Worm (Caenorhabditis elegans) whole organism, L4/young adult: ENCODE data around the gene srt-24.
"Not testable (repeated sequence)": the region's sequence is repeated elsewhere in the genome, so short reads cannot be mapped to it uniquely, and the experiment has no call there.

Source experiments
- W03F9.2 ChIP-seq: fragments of 150-350 bp; optimal IDR thresholded peaks from 2 replicates; lab custom pipeline; 2014; ENCODE audit warnings: missing biosample characterization, missing genetic modification characterization
- dao-5 ChIP-seq: sonication (generic microtip); optimal IDR thresholded peaks from 2 replicates; lab custom pipeline; 2016; ENCODE audit warnings: missing genotype, missing genetic modification characterization, moderate library complexity, missing compliant biosample characterization
- him-1 ChIP-seq: sonication (generic microtip); optimal IDR thresholded peaks from 2 replicates; lab custom pipeline; 2016; ENCODE audit warnings: missing genotype, missing genetic modification reagents, missing genetic modification characterization, missing compliant biosample characterization

srt-24 gene

DNA sequence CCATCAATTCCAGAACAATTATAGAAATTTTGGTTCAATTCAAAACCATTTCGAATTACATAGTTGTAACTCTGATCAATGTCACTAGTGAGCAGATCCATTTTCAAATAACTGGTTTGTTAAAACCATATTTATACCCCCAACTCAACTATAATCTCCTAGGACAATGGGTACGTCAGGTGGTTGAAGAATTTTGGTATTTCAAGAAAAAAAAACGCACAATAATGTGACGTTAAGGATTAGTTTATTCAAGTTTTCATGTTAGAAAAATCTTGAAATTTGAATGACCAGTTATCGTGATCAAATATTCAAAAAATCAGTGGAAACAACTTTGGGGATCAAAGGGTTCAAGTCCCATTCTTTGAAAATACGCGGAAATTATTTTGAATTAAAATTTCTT lies at the start of gene srt-24:
TSS of gene srt-24 (minus strand) at position 101 of the 400 bp plus-strand sequence.
- no peak for TF ChIP-seq W03F9.2
- TF ChIP-seq him-1 (tag; lab: Kevin White, UChicago) = no peak
- no peak for TF ChIP-seq dao-5 (tag; lab: Kevin White, UChicago)

DNA sequence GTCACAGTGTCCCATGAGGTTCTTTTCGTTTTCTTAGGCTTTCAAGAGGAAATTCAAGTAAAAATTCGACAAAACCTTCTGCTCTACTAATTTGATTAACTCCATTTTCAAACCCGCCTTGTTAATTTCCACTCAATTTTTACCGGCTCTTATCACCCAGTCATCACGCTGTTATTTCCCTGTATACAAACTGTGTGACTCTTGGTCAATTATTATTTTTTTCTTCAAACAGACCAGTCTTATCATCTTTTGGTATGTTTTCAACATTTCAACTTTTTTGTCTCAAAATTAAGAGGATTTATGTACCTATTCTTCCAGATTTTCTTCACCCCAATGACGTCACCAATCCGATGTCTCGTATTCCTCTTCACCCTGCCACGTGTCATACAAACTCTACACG lies 47.6 kb upstream of the srt-24 start, which contains the start of gene ugt-52:
TSS of gene ugt-52 (plus strand) at position 301 of the 400 bp plus-strand sequence.
- TF ChIP-seq him-1 (tag; lab: Kevin White, UChicago) (no peak), dao-5 (tag; lab: Kevin White, UChicago) (no peak), W03F9.2 (no peak)

DNA sequence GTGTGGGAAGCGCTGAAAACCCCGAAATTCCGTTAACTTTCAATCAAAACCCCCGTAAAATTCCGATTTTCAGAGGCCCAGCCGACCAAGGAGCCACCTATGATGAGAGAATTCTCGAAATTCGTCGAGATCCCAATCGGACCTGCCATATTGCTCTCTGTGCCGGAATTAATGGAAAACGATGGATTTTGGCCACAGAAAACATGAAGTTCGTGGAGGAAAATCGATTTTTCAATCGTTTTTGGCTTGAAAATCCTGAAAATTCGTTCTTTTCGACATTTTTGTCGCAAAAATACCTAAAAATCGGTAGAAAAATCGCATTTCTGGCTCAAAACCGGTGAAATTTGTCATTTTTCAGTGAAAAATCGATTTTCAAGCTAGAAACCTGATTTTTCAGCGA lies 42.7 kb upstream of the srt-24 start:
- TF ChIP-seq him-1 (tag; lab: Kevin White, UChicago) = no peak
- no peak for TF ChIP-seq W03F9.2
- no peak for TF ChIP-seq dao-5 (tag; lab: Kevin White, UChicago)

DNA sequence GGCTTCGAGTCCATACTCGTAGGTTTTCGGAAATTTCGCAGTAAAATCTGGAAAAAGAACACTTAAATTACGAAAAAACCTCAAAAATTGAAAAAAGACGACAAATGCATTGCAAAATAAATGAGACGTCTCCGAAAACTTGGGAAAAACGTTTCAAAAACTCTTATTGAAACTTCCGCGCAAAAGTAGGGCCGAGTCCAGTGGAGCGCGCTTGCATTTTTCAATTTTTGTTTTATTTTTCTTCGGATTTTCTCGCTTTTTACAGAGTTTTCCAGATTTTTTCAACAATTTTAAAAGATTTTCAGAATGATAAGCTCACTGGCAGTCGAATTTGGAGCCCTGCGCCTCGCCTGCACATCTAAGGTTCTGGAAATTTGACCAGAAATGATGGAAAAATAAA lies 42.1 kb upstream of the srt-24 start, which contains the start of gene mrpl-2:
TSS of gene mrpl-2 (plus strand) at position 307 of the 400 bp plus-strand sequence.
- TF ChIP-seq dao-5 (tag; lab: Kevin White, UChicago) = no peak
- TF ChIP-seq W03F9.2 = no peak
- TF ChIP-seq him-1 (tag; lab: Kevin White, UChicago) = no peak

DNA sequence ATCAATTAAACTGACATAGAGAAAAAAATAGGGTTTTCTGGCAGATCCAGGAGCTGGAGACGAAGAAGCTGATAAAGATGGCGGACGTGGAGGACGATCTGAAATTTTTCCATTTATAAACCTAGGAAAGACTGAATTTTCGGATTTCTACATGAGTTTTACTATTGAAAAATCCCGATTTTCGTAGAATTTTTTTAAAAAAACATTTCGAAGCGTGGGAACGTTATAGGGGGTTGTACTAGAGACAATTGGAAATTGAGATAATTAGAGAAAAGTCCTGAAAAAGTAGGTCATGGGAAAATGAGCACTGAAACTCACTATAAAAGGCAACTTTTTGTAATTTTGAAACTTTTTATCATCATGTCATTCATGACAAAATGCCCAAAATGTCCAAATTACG lies 40.2 kb upstream of the srt-24 start, which contains the start of gene F56B3.9:
TSS of gene F56B3.9 (plus strand) at position 301 of the 400 bp plus-strand sequence.
- TF ChIP-seq W03F9.2; him-1 (tag; lab: Kevin White, UChicago); dao-5 (tag; lab: Kevin White, UChicago): not testable (repeated sequence)

DNA sequence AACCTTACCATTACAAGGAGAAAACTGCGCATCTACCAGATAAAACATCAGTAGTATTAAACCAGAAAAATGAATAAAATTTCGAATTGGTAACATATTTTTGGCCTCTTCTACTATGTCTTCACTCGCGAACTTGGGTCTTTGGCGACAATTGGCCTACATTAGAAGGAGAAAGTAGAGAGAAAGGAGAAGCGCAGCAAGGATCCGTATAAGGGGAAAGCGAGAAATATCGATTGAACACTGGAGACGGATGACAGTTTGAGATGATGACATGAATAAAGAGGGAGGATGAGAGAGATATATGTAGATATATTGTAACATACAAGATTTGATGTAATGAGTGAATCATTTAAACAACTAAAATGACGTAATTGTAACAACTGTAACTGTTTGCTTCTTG lies 37.5 kb upstream of the srt-24 start, which contains the start of gene F56B3.2:
TSS of gene F56B3.2 (minus strand) at position 273 of the 400 bp plus-strand sequence.
- TF ChIP-seq dao-5 (tag; lab: Kevin White, UChicago) (no peak), W03F9.2 (no peak)

DNA sequence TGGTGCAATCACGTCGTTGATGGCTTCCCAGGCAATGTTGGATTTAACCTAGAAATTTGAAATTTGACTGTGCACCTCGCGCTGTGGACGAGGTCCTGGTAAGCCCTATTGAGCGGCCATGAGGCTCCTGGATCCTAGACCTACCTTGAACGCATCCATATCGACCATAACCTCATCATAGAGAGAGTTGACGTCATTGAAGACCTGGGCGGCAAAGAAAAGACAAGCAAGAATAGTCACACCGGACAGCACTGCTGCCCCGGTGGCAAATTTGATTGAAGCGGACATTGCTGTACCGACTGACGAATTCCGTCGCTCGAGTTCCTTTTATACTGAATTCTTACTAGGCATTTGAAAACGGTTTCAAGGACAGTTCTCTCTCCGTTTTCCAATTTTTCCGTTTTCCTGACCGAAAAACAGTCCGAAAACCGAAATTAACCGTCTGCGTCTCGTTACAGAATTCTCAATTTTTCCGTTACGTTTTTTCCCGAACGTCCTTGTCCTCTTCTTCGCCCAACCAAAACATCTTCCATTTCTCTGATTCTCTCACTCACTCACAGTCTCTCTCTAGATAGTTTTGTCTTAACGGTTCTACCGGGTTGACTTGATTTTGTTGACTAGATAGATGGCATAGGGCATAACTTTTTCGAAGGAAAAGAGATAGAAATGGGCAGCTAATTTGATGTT lies 32.7 kb upstream of the srt-24 start, which contains the start of gene col-103:
TSS of gene col-103 (minus strand) at position 302 of the 687 bp plus-strand sequence.
- no peak for TF ChIP-seq W03F9.2
- no peak for TF ChIP-seq dao-5 (tag; lab: Kevin White, UChicago)
- no peak for TF ChIP-seq him-1 (tag; lab: Kevin White, UChicago)

DNA sequence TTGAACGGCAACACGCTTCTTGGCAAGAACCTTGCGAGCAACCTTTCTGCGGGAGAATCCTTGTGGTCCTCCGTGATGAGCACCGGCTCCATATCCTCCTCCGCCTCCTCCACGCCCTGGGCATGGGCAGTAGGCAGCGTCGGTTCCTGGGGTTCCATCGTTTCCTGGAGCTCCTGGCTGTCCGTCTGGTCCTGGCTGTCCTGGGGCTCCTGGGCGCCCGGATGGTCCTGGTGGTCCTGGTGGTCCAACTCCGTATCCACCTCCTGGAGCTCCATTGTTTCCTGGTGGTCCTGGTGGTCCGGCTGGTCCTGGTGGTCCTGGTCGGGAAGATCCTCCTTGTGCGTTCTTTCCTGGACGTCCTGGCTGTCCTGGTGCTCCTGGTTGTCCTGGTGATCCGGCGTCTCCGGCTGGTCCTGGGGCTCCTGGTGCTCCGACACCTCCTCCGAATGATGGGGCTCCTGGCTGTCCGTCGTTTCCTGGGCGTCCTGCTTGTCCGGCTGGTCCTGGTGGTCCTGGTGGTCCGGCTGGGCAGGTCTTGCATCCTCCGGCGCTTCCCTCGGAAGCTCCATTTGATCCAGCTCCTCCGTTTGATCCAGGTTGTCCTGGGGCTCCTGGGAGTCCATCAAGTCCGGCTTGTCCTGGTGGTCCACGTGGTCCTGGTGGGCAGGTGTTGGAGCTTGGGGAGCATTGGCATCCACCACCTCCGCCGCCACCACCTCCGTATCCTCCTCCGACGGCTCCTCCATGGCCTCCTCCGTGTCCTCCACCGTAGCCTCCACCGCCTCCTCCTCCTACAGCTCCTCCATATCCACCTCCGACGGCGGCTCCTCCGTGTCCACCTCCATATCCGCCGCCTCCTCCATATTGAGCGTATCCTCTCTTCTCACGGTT lies 31.9 kb upstream of the srt-24 start:
- TF ChIP-seq dao-5 (tag; lab: Kevin White, UChicago) (no peak), W03F9.2 (no peak), him-1 (tag; lab: Kevin White, UChicago) (no peak)

DNA sequence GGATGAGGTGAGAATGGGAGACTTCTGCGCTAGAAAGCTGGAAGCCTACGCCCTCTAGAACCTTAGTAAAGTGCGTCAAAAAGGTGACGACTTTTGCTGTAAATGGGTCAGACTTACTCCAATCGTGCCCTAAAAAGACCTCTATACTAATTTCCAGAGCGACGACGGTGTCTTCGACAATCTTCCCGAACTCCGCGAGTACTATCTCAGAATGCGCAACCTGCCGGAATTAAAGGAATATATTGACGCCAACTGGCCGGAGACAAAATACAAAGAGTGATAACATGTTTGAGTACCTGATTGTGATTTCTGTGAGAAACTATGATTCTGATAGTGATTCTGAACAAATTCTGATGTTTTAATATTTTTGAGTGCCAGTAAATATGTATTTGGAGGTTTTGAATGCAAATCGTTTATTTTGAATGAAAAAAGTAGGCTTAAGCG lies 31.2 kb upstream of the srt-24 start:
- TF ChIP-seq him-1 (tag; lab: Kevin White, UChicago) (no peak), W03F9.2 (no peak), dao-5 (tag; lab: Kevin White, UChicago) (no peak)

DNA sequence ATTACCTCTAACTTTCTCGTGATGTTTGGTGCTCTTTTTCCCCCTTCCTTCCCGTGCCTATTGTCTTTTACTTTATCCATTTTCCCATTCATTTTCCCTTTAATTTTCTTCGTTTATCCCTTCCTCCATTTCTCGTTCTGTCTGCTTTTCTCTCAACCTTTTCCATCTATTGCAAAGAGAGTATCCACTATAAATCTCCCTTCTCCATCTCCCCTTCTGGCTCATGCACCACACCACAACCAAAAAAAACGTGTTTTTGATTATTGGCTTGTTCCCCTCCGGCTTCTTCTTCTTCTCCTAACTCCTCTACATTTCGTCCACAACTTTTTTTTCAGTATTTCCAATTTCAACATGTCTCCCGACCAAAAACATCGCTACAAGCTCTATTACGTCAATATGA lies 29.4 kb upstream of the srt-24 start, which contains the start of gene gst-40:
TSS of gene gst-40 (plus strand) at position 236 of the 400 bp plus-strand sequence.
- no peak for TF ChIP-seq dao-5 (tag; lab: Kevin White, UChicago)
- no peak for TF ChIP-seq him-1 (tag; lab: Kevin White, UChicago)
- no peak for TF ChIP-seq W03F9.2

DNA sequence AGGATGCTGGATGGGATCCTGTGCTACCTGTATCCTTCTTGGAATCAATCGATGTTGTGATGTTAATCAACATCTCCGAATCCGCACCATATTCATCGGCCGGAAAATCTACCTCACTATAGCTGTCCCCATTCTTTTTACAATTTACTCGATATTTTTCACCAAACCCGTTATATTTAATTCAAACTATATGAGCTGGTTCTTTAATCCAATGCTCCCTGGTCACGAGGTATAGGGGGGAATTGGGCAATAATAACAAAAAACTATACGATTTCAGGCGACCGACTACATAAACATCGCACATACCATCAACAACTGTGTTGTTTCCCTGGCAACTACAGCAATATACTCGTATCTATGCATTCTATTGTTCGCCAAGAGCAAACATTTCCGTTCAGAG lies 26.7 kb upstream of the srt-24 start:
- TF ChIP-seq dao-5 (tag; lab: Kevin White, UChicago) (no peak), W03F9.2 (no peak), him-1 (tag; lab: Kevin White, UChicago) (no peak)

DNA sequence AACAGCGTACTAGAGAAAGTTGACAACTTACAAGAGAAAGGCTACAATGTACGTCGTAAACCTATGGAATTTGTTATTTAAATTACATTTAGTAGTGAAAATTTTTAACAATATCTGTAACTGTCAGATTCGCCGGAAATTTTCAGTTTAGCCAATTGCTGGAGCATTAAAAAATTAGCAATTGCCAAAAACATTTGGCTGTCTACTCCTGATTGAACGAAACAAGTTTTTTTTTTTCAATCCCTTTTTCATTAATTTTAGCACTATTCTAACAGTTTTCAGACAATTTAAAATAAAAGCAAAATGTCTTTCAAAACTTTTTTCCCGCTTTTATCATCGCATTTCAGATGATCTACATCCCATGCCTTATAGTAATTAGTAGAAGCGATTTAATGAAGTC lies 26.1 kb upstream of the srt-24 start:
- TF ChIP-seq dao-5 (tag; lab: Kevin White, UChicago) (no peak), him-1 (tag; lab: Kevin White, UChicago) (no peak), W03F9.2 (no peak)

DNA sequence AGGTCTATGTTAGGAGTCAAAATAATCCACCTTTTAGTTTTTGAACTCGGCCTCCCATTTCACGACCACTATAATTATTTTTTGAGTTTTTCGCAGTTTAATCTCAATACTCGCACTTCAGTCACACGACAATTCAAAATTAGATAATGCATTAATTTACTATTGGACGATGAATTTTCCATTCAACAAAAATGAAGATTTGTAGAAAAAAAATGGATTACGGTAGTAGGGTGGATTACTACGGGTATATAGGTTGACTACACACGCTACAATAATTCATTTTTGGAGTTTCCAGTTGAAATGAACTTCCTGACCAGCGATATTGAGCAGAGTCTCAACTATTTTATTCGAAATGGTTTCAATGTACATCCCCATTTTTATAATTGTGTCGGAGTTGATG lies 25.6 kb upstream of the srt-24 start, which contains the start of gene srt-23:
TSS of gene srt-23 (plus strand) at position 301 of the 400 bp plus-strand sequence.
- TF ChIP-seq dao-5 (tag; lab: Kevin White, UChicago) = no peak
- no peak for TF ChIP-seq him-1 (tag; lab: Kevin White, UChicago)
- no peak for TF ChIP-seq W03F9.2
